Worm (Caenorhabditis elegans): ENCODE measurements around the gene ant-1.1.

ant-1.1 gene

ce11 chrIII:13448235-13448634, 14.7 kb upstream of the ant-1.1 start:
- TF ChIP-seq arid-1 (GFP tag; conservative IDR thresholded peaks at IDR 0.05) (0 out of 2 replicates have a peak, but pooled peaks have one; percentile 5), Y48G9A.11 (GFP tag; IDR thresholded peaks at IDR 0.05) (peak; percentile 45; the same call in 1 of the 2 replicates), set-16 (GFP tag; IDR thresholded peaks at IDR 0.05) (peak; percentile 93), T26A8.4 (GFP tag; IDR thresholded peaks at IDR 0.05) (0 out of 2 replicates have a peak, but pooled peaks have one; percentile 16), F26F4.8 (GFP tag; conservative IDR thresholded peaks at IDR 0.05) (0 out of 2 replicates have a peak, but pooled peaks have one; percentile 46), F44E2.7 (GFP tag; IDR thresholded peaks at IDR 0.05) (peak; percentile 58; the same call in 1 of the 2 replicates), dmd-8 (GFP tag; IDR thresholded peaks at IDR 0.05) (0 out of 2 replicates have a peak, but pooled peaks have one; percentile 69), madf-5 (GFP tag; IDR thresholded peaks at IDR 0.05) (0 out of 4 replicates have a peak, but pooled peaks of 1 of the 2 experiments have one; percentile 52), php-3 (GFP tag; IDR thresholded peaks at IDR 0.05) (peak; percentile 19; the same call in 1 of the 2 replicates), tra-1 (GFP tag; IDR thresholded peaks at IDR 0.05) (0 out of 2 replicates have a peak, but pooled peaks have one; percentile 42), snpc-1.2 (GFP tag; IDR thresholded peaks at IDR 0.05) (peak; percentile 51; the same call in 1 of the 2 replicates)

- TF ChIP-seq dpl-1 (GFP tag; optimal IDR thresholded peaks at IDR 0.05) = no peak
- no peak for TF ChIP-seq ceh-44 (GFP tag; IDR thresholded peaks at IDR 0.05)
- peak; percentile 44; the same call in 1 of the 2 replicates for TF ChIP-seq dmd-6 (GFP tag; IDR thresholded peaks at IDR 0.05)
- TF ChIP-seq gei-8 (GFP tag; optimal IDR thresholded peaks at IDR 0.05) = no peak
- TF ChIP-seq nhr-77 (tag; optimal IDR thresholded peaks at IDR 0.05) = no peak
- no peak for TF ChIP-seq egl-43 (GFP tag; IDR thresholded peaks at IDR 0.05)
- peak; percentile 53 for TF ChIP-seq pqm-1 (tag; optimal IDR thresholded peaks at IDR 0.05)
- no peak for TF ChIP-seq unc-130 (GFP tag; optimal IDR thresholded peaks at IDR 0.05)
- TF ChIP-seq T26A8.4 (GFP tag; IDR thresholded peaks at IDR 0.05) = no peak
Observed at ce11 chrIII:13452824-13453223, 10.1 kb upstream of the ant-1.1 start.

- no peak for TF ChIP-seq ces-1 (GFP tag; optimal IDR thresholded peaks at IDR 0.05)
Observed at ce11 chrIII:13455207-13455606, 7.8 kb upstream of the ant-1.1 start, which contains the start of gene cua-1. cua-1 (minus strand) TSS chrIII:13455307.

- TF ChIP-seq ceh-62 (tag; optimal IDR thresholded peaks at IDR 0.05) = no peak
- no peak for TF ChIP-seq unc-39 (tag; optimal IDR thresholded peaks at IDR 0.05)
- peak; percentile 14 for TF ChIP-seq fkh-10 (GFP tag; optimal IDR thresholded peaks at IDR 0.05)
- TF ChIP-seq egl-43 (GFP tag; IDR thresholded peaks at IDR 0.05) = no peak
- TF ChIP-seq dmd-8 (GFP tag; IDR thresholded peaks at IDR 0.05) = no peak
- no peak for TF ChIP-seq madf-9 (GFP tag; conservative IDR thresholded peaks at IDR 0.05)
- TF ChIP-seq zag-1 (tag; optimal IDR thresholded peaks at IDR 0.05) = no peak
- TF ChIP-seq F26F4.8 (GFP tag; conservative IDR thresholded peaks at IDR 0.05) = no peak
- TF ChIP-seq nhr-237 (tag; optimal IDR thresholded peaks at IDR 0.05) = no peak
- no peak for TF ChIP-seq nhr-77 (tag; optimal IDR thresholded peaks at IDR 0.05)
- no peak for TF ChIP-seq F10B5.3 (tag; optimal IDR thresholded peaks at IDR 0.05)
- no peak for TF ChIP-seq mxl-3 (GFP tag; optimal IDR thresholded peaks at IDR 0.05)
- TF ChIP-seq Y105C5A.15 (GFP tag; IDR thresholded peaks at IDR 0.05) = no peak
- no peak for TF ChIP-seq hif-1 (tag; optimal IDR thresholded peaks at IDR 0.05)
- TF ChIP-seq unc-130 (GFP tag; optimal IDR thresholded peaks at IDR 0.05) = no peak
- TF ChIP-seq daf-12 (tag; optimal IDR thresholded peaks at IDR 0.05) = no peak
- TF ChIP-seq ctbp-1 (GFP tag; IDR thresholded peaks at IDR 0.05) = no peak
- TF ChIP-seq ces-1 (GFP tag; optimal IDR thresholded peaks at IDR 0.05) = no peak
- TF ChIP-seq mep-1 (tag; optimal IDR thresholded peaks at IDR 0.05) = peak; percentile 38
- no peak for TF ChIP-seq F49E8.2 (tag; optimal IDR thresholded peaks at IDR 0.05; ENCODE audit: borderline replicate concordance)
- TF ChIP-seq dmd-6 (GFP tag; IDR thresholded peaks at IDR 0.05) = 0 out of 2 replicates have a peak, but pooled peaks have one; percentile 9
- no peak for TF ChIP-seq dmd-9 (GFP tag; IDR thresholded peaks at IDR 0.05)
- TF ChIP-seq ama-1 (optimal IDR thresholded peaks at IDR 0.05) = no peak
- TF ChIP-seq nhr-11 (tag; optimal IDR thresholded peaks at IDR 0.05) = peak; percentile 12
- TF ChIP-seq ztf-7 (tag; optimal IDR thresholded peaks at IDR 0.05) = peak; percentile 83
- no peak for TF ChIP-seq tra-1 (GFP tag; IDR thresholded peaks at IDR 0.05)
- peak in 1 of 2 experiments; percentile 61 for TF ChIP-seq lsy-2 (tag; optimal IDR thresholded peaks at IDR 0.05)
- no peak for TF ChIP-seq madf-5 (GFP tag; IDR thresholded peaks at IDR 0.05)
- no peak for TF ChIP-seq unc-62 (GFP tag; optimal IDR thresholded peaks at IDR 0.05 in 1 of 2)
- TF ChIP-seq unc-62 (tag; optimal IDR thresholded peaks at IDR 0.05) = no peak
- TF ChIP-seq hlh-30 (tag; optimal IDR thresholded peaks at IDR 0.05; ENCODE audit: insufficient read depth) = peak; percentile 38
- TF ChIP-seq arid-1 (GFP tag; conservative IDR thresholded peaks at IDR 0.05) = 0 out of 2 replicates have a peak, but pooled peaks have one; percentile 8
- no peak for TF ChIP-seq ZK546.5 (tag; optimal IDR thresholded peaks at IDR 0.05)
Observed at ce11 chrIII:13455816-13456215, 7.1 kb upstream of the ant-1.1 start.
